Fruit fly (Drosophila melanogaster) whole organism, embryonic: ENCODE measurements around the gene Rh4.

Experiments
- BEAF-32 ChIP-seq: fragments of 200-800 bp; sonication (Bioruptor generic); optimal IDR thresholded peaks from 3 replicates; lab custom pipeline; 2017; ENCODE audit warnings: missing biosample characterization, missing genetic modification characterization, mild to moderate bottlenecking, moderate library complexity, missing genetic modification reagents
- CG10321 ChIP-seq: fragments of 200-800 bp; sonication (Bioruptor generic); IDR thresholded peaks from 2 replicates; pipeline ENCODE4 v1.3.6; 2022; ENCODE audit warnings: missing biosample characterization, missing genetic modification characterization
- CG10959 ChIP-seq: fragments of 200-800 bp; sonication (Bioruptor generic); IDR thresholded peaks from 2 replicates; pipeline ENCODE4 v1.3.6; 2022; ENCODE audit warnings: missing biosample characterization, missing genetic modification characterization
- CG12299 ChIP-seq: fragments of 200-800 bp; sonication (Bioruptor generic); optimal IDR thresholded peaks from 2 replicates; lab custom pipeline; 2018; ENCODE audit warnings: missing biosample characterization, mild to moderate bottlenecking, missing genetic modification characterization
- CG1603 ChIP-seq: fragments of 200-800 bp; sonication (Bioruptor generic); optimal IDR thresholded peaks from 2 replicates; lab custom pipeline; 2019; ENCODE audit warnings: missing biosample characterization, mild to moderate bottlenecking, missing genetic modification characterization, moderate library complexity
- CG16863 ChIP-seq: fragments of 200-800 bp; sonication (Bioruptor generic); optimal IDR thresholded peaks from 3 replicates; lab custom pipeline; 2016; ENCODE audit warnings: missing biosample characterization, missing genetic modification characterization
- CG17359 ChIP-seq: fragments of 200-800 bp; sonication (Bioruptor generic); optimal IDR thresholded peaks from 3 replicates; lab custom pipeline; 2018; ENCODE audit warnings: missing biosample characterization, mild to moderate bottlenecking, missing genetic modification characterization, moderate library complexity
- CG18476 ChIP-seq: fragments of 200-800 bp; sonication (Bioruptor generic); optimal IDR thresholded peaks from 2 replicates; lab custom pipeline; 2016; ENCODE audit warnings: missing biosample characterization, mild to moderate bottlenecking, missing genetic modification characterization
- CG2889 ChIP-seq: fragments of 200-800 bp; sonication (Bioruptor generic); IDR thresholded peaks from 3 replicates; pipeline ENCODE4 v1.3.6; 2022; ENCODE audit warnings: missing biosample characterization, missing genetic modification characterization
- CG30020 ChIP-seq: fragments of 200-800 bp; optimal IDR thresholded peaks from 2 replicates; lab custom pipeline; 2019; ENCODE audit warnings: missing biosample characterization, mild to moderate bottlenecking, missing genetic modification characterization, moderate library complexity
- CG3281 ChIP-seq: fragments of 200-800 bp; sonication (Bioruptor generic); optimal IDR thresholded peaks from 3 replicates; lab custom pipeline; 2017; ENCODE audit warnings: missing biosample characterization, mild to moderate bottlenecking, missing genetic modification characterization
- CG34422 ChIP-seq: fragments of 200-800 bp; sonication (Bioruptor generic); IDR thresholded peaks from 3 replicates; pipeline ENCODE4 v1.3.6; 2022; ENCODE audit warnings: missing biosample characterization, missing genetic modification characterization
- CG4730 ChIP-seq: fragments of 200-800 bp; sonication (Bioruptor generic); IDR thresholded peaks from 2 replicates; pipeline ENCODE4 v1.3.6; 2022; ENCODE audit warnings: missing biosample characterization, missing genetic modification characterization
- CG4854 ChIP-seq: fragments of 200-800 bp; sonication (Bioruptor generic); optimal IDR thresholded peaks from 2 replicates; lab custom pipeline; 2016; ENCODE audit warnings: missing biosample characterization, missing genetic modification characterization, inconsistent platforms
- CG5245 ChIP-seq: fragments of 200-800 bp; sonication (Bioruptor generic); optimal IDR thresholded peaks from 3 replicates; lab custom pipeline; 2016; ENCODE audit warnings: missing biosample characterization, missing genetic modification characterization
- CG7556 ChIP-seq: fragments of 200-800 bp; sonication (Bioruptor generic); optimal IDR thresholded peaks from 2 replicates; lab custom pipeline; 2017; ENCODE audit warnings: missing biosample characterization, mild to moderate bottlenecking, missing genetic modification characterization
- CG8924 ChIP-seq: fragments of 200-800 bp; optimal IDR thresholded peaks from 3 replicates; lab custom pipeline; 2019; ENCODE audit warnings: missing biosample characterization, mild to moderate bottlenecking, missing genetic modification characterization, moderate library complexity
- CG9797 ChIP-seq: fragments of 200-800 bp; sonication (Bioruptor generic); optimal IDR thresholded peaks from 3 replicates; lab custom pipeline; 2018; ENCODE audit warnings: missing biosample characterization, mild to moderate bottlenecking, missing genetic modification characterization
- CG9876 ChIP-seq: fragments of 200-800 bp; sonication (Bioruptor generic); optimal IDR thresholded peaks from 2 replicates; lab custom pipeline; 2016; ENCODE audit warnings: missing biosample characterization, missing genetic modification characterization
- CHES-1-like ChIP-seq: fragments of 200-800 bp; sonication (Bioruptor generic); optimal IDR thresholded peaks from 2 replicates; lab custom pipeline; 2016; ENCODE audit warnings: missing biosample characterization, missing genetic modification characterization
- CTCF ChIP-seq: fragments of 200-800 bp; sonication (Bioruptor generic); optimal IDR thresholded peaks from 2 replicates; lab custom pipeline; 2017; ENCODE audit warnings: missing biosample characterization, mild to moderate bottlenecking, missing genetic modification characterization, moderate library complexity
- CoRest ChIP-seq: fragments of 200-800 bp; sonication (Bioruptor generic); optimal IDR thresholded peaks from 3 replicates; lab custom pipeline; 2018; ENCODE audit warnings: missing biosample characterization, mild to moderate bottlenecking, missing genetic modification characterization, moderate library complexity
- Drgx ChIP-seq: fragments of 200-800 bp; sonication (Bioruptor generic); IDR thresholded peaks from 2 replicates; pipeline ENCODE4 v1.3.6; 2022; ENCODE audit warnings: missing biosample characterization, missing genetic modification characterization
- Gug ChIP-seq: fragments of 200-800 bp; sonication (Bioruptor generic); IDR thresholded peaks from 4 replicates; pipeline ENCODE4 v1.3.6; 2022; ENCODE audit warnings: missing biosample characterization, missing genetic modification characterization
- Hr51 ChIP-seq, 2 experiments: fragments of 200-800 bp; sonication (Bioruptor generic); optimal IDR thresholded peaks; 2 replicates in 1 of 2; 3 replicates in 1 of 2; lab custom pipeline; 2016 to 2018; ENCODE audit warnings: missing biosample characterization in 2 of 2, missing genetic modification characterization in 2 of 2, mild to moderate bottlenecking in 1 of 2, moderate library complexity in 1 of 2
- Lhr ChIP-seq: fragments of 200-800 bp; sonication (Bioruptor generic); optimal IDR thresholded peaks from 3 replicates; lab custom pipeline; 2017; ENCODE audit warnings: mild to moderate bottlenecking, missing biosample characterization, missing genetic modification reagents, missing genetic modification characterization
- Lpt ChIP-seq: fragments of >200 bp; optimal IDR thresholded peaks from 2 replicates; lab custom pipeline; 2018; ENCODE audit warnings: missing biosample characterization, missing genetic modification characterization
- MESR4 ChIP-seq: fragments of 200-800 bp; sonication (Bioruptor generic); optimal IDR thresholded peaks from 2 replicates; lab custom pipeline; 2018; ENCODE audit warnings: missing biosample characterization, mild to moderate bottlenecking, missing genetic modification characterization, moderate library complexity
- Mes4 ChIP-seq: fragments of 200-800 bp; sonication (Bioruptor generic); optimal IDR thresholded peaks from 2 replicates; lab custom pipeline; 2016; ENCODE audit warnings: missing biosample characterization, missing genetic modification characterization
- Sry-β ChIP-seq: fragments of 200-800 bp; sonication (Bioruptor generic); optimal IDR thresholded peaks from 2 replicates; lab custom pipeline; 2018; ENCODE audit warnings: missing biosample characterization, mild to moderate bottlenecking, missing genetic modification characterization, moderate library complexity
- Stat92E ChIP-seq, 3 experiments: fragments of >200 bp in 2 of 3; fragments of 200-800 bp in 1 of 3; sonication (Bioruptor generic) in 1 of 3; optimal IDR thresholded peaks; 2 replicates each; lab custom pipeline; 2017 to 2019; ENCODE audit warnings: missing biosample characterization in 3 of 3, missing genetic modification characterization in 3 of 3, mild to moderate bottlenecking in 1 of 3, moderate library complexity in 1 of 3
- crol ChIP-seq: fragments of 200-800 bp; sonication (Bioruptor generic); IDR thresholded peaks from 2 replicates; pipeline ENCODE4 v1.3.6; 2022; ENCODE audit warnings: missing biosample characterization, missing genetic modification characterization
- da ChIP-seq: fragments of 200-800 bp; sonication (Bioruptor generic); optimal IDR thresholded peaks from 2 replicates; lab custom pipeline; 2016; ENCODE audit warnings: missing biosample characterization, missing genetic modification characterization
- exex ChIP-seq: fragments of 200-800 bp; sonication (Bioruptor generic); optimal IDR thresholded peaks from 4 replicates; lab custom pipeline; 2018; ENCODE audit warnings: missing biosample characterization, mild to moderate bottlenecking, missing genetic modification characterization, moderate library complexity
- gem ChIP-seq: fragments of 200-800 bp; sonication (Bioruptor generic); optimal IDR thresholded peaks from 2 replicates; lab custom pipeline; 2019; ENCODE audit warnings: missing biosample characterization, mild to moderate bottlenecking, missing genetic modification characterization, moderate library complexity
- grau ChIP-seq: fragments of 200-800 bp; optimal IDR thresholded peaks from 3 replicates; lab custom pipeline; 2019; ENCODE audit warnings: missing biosample characterization, mild to moderate bottlenecking, missing genetic modification characterization, moderate library complexity
- gsb-n ChIP-seq: fragments of 200-800 bp; sonication (Bioruptor generic); optimal IDR thresholded peaks from 3 replicates; lab custom pipeline; 2018; ENCODE audit warnings: missing biosample characterization, mild to moderate bottlenecking, missing genetic modification characterization
- ham ChIP-seq: fragments of 200-800 bp; sonication (Bioruptor generic); IDR thresholded peaks from 2 replicates; pipeline ENCODE4 v1.3.6; 2022; ENCODE audit warnings: missing biosample characterization, missing genetic modification characterization
- ind ChIP-seq: fragments of 200-800 bp; sonication (Bioruptor generic); optimal IDR thresholded peaks from 3 replicates; lab custom pipeline; 2016; ENCODE audit warnings: missing biosample characterization, missing genetic modification characterization
- mam ChIP-seq: fragments of 200-800 bp; sonication (Bioruptor generic); optimal IDR thresholded peaks from 3 replicates; lab custom pipeline; 2016; ENCODE audit warnings: missing biosample characterization, missing genetic modification characterization
- nerfin-1 ChIP-seq: fragments of 200-800 bp; sonication (Bioruptor generic); optimal IDR thresholded peaks from 3 replicates; lab custom pipeline; 2019; ENCODE audit warnings: missing biosample characterization, mild to moderate bottlenecking, missing genetic modification characterization, moderate library complexity
- phol ChIP-seq: fragments of 200-800 bp; sonication (Bioruptor generic); optimal IDR thresholded peaks from 3 replicates; lab custom pipeline; 2018; ENCODE audit warnings: missing biosample characterization, mild to moderate bottlenecking, missing genetic modification characterization, moderate library complexity
- prd ChIP-seq, 3 experiments: fragments of >200 bp in 2 of 3; fragments of 200-800 bp in 1 of 3; sonication (Bioruptor generic) in 1 of 3; optimal IDR thresholded peaks in 2 of 3; IDR thresholded peaks in 1 of 3; 2 replicates in 2 of 3; 3 replicates in 1 of 3; pipeline versions ENCODE4 v1.3.6 to Lab custom; 2017 to 2022; ENCODE audit warnings: missing biosample characterization in 1 of 3, missing genetic modification characterization in 1 of 3
- ranshi ChIP-seq: fragments of 200-800 bp; sonication (Bioruptor generic); IDR thresholded peaks from 2 replicates; pipeline ENCODE4 v1.3.6; 2022; ENCODE audit warnings: missing biosample characterization, missing genetic modification characterization
- run ChIP-seq: fragments of 200-800 bp; sonication (Bioruptor generic); optimal IDR thresholded peaks from 3 replicates; lab custom pipeline; 2018; ENCODE audit warnings: missing biosample characterization, mild to moderate bottlenecking, missing genetic modification characterization
- sd ChIP-seq: fragments of 200-800 bp; sonication (Bioruptor generic); optimal IDR thresholded peaks from 3 replicates; lab custom pipeline; 2018; ENCODE audit warnings: missing biosample characterization, mild to moderate bottlenecking, missing genetic modification characterization, moderate library complexity
- sna ChIP-seq: fragments of 200-800 bp; sonication (Bioruptor generic); IDR thresholded peaks from 2 replicates; pipeline ENCODE4 v1.3.6; 2022; ENCODE audit warnings: missing biosample characterization, missing genetic modification characterization; ENCODE audit not compliant: partially characterized antibody
- tgo ChIP-seq: fragments of 200-800 bp; sonication (Bioruptor generic); IDR thresholded peaks from 3 replicates; pipeline ENCODE4 v1.3.6; 2022; ENCODE audit warnings: missing biosample characterization, missing genetic modification characterization
- tx ChIP-seq: fragments of 200-800 bp; sonication (Bioruptor generic); optimal IDR thresholded peaks from 2 replicates; lab custom pipeline; 2016; ENCODE audit warnings: missing biosample characterization, missing genetic modification characterization
- wek ChIP-seq: fragments of 200-800 bp; sonication (Bioruptor generic); optimal IDR thresholded peaks from 3 replicates; lab custom pipeline; 2018; ENCODE audit warnings: missing biosample characterization, mild to moderate bottlenecking, missing genetic modification characterization, moderate library complexity

The Rh4 gene

DNA sequence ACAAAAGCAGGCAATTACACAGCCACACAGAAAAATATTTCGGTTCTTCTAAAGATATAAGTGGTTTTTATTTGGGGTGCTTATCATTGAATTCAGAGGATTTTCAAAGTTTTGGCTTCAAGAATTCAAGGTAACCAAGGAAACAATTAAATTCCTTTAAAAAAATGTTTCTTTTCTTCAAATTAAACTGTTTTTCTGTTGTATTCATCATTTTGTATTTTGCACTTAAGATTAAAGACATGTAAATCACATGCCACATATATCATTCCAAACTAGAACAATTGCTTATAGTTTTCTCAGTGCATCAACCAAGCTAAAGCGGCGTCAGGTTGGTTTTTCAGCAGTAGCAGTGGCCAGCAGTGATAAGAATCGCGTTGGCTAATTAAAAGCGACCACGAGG is 21.8 kb downstream of the Rh4 start (continued):
- no peak for TF ChIP-seq da (GFP tag; lab: Kevin White, UChicago)
- peak; percentile 3 for TF ChIP-seq exex (tag; lab: Kevin White, UChicago)
- TF ChIP-seq CG18476 = no peak
- no peak for TF ChIP-seq Lhr (GFP tag; lab: Kevin White, UChicago)
- peak; percentile 47 for TF ChIP-seq grau (tag; lab: Kevin White, UChicago)
- TF ChIP-seq MESR4 (GFP tag; lab: Kevin White, UChicago) = no peak
- no peak for TF ChIP-seq CG1603 (tag; lab: Kevin White, UChicago)
- peak; percentile 34 for TF ChIP-seq CG8924 (tag; lab: Kevin White, UChicago)
- TF ChIP-seq CG2889 (GFP tag; lab: Robert Waterston, UW) = no peak
- no peak for TF ChIP-seq CG9876 (GFP tag; lab: Kevin White, UChicago)
- no peak for TF ChIP-seq nerfin-1 (tag; lab: Kevin White, UChicago)
- no peak for TF ChIP-seq crol
- no peak for TF ChIP-seq prd (optimal IDR thresholded peaks at IDR 0.05; lab: Kevin White, UChicago)
- no peak; the same call in 2 of the 3 replicates for TF ChIP-seq prd (GFP tag; IDR thresholded peaks at IDR 0.05; lab: Robert Waterston, UW)
- TF ChIP-seq tgo (GFP tag; lab: Robert Waterston, UW) = peak; percentile 22; the same call in 2 of the 3 replicates
- TF ChIP-seq Stat92E (GFP tag; optimal IDR thresholded peaks at IDR 0.05; lab: Kevin White, UChicago) = no peak
- TF ChIP-seq Sry-β (GFP tag; lab: Kevin White, UChicago) = no peak
- no peak for TF ChIP-seq sna (GFP tag; lab: Robert Waterston, UW)
- no peak for TF ChIP-seq CG16863 (GFP tag; lab: Kevin White, UChicago)
- TF ChIP-seq Mes4 (GFP tag; lab: Kevin White, UChicago) = no peak
- peak; percentile 74 for TF ChIP-seq gem (tag; lab: Kevin White, UChicago)
- no peak for TF ChIP-seq Drgx (GFP tag; lab: Robert Waterston, UW)
- no peak for TF ChIP-seq Gug (GFP tag; lab: Robert Waterston, UW)
- no peak for TF ChIP-seq CG12299 (tag; lab: Kevin White, UChicago)
- no peak for TF ChIP-seq CG4854 (GFP tag; lab: Kevin White, UChicago)
- no peak for TF ChIP-seq ind (GFP tag; lab: Kevin White, UChicago)
- no peak for TF ChIP-seq run (tag; lab: Kevin White, UChicago)
- TF ChIP-seq ranshi (GFP tag; lab: Robert Waterston, UW) = 0 out of 2 replicates have a peak, but pooled peaks have one; percentile 30
- no peak for TF ChIP-seq gsb-n (tag; lab: Kevin White, UChicago)
- TF ChIP-seq wek (GFP tag; lab: Kevin White, UChicago) = no peak
- no peak for TF ChIP-seq CG34422 (GFP tag; lab: Robert Waterston, UW)
- TF ChIP-seq CG10321 = no peak
- TF ChIP-seq ham = no peak
- peak; percentile 37 for TF ChIP-seq mam
- no peak for TF ChIP-seq CG17359 (tag; lab: Kevin White, UChicago)
- TF ChIP-seq CHES-1-like (GFP tag; lab: Kevin White, UChicago) = no peak
- TF ChIP-seq Hr51 (GFP tag; optimal IDR thresholded peaks at IDR 0.05; lab: Kevin White, UChicago) = peak in 1 of 2 experiments; percentile 35
- no peak for TF ChIP-seq Lpt (GFP tag; lab: Kevin White, UChicago)
- no peak for TF ChIP-seq CG9797
- TF ChIP-seq CTCF (GFP tag; lab: Kevin White, UChicago) = no peak
- no peak for TF ChIP-seq CG10959 (GFP tag; lab: Robert Waterston, UW)
- TF ChIP-seq CoRest (tag; lab: Kevin White, UChicago) = peak; percentile 58
- no peak for TF ChIP-seq CG5245 (GFP tag; lab: Kevin White, UChicago)
- no peak for TF ChIP-seq phol (tag; lab: Kevin White, UChicago)
- TF ChIP-seq BEAF-32 (GFP tag; lab: Kevin White, UChicago) = no peak
- TF ChIP-seq CG3281 (GFP tag; lab: Kevin White, UChicago) = peak; percentile 16
- no peak for TF ChIP-seq CG30020 (tag; lab: Kevin White, UChicago)
- no peak for TF ChIP-seq CG4730 (GFP tag; lab: Robert Waterston, UW)
- peak; percentile 31 for TF ChIP-seq sd (tag; lab: Kevin White, UChicago)
- peak; percentile 71 for TF ChIP-seq CG7556 (GFP tag; lab: Kevin White, UChicago)
- TF ChIP-seq tx (GFP tag; lab: Kevin White, UChicago) = no peak
